Fruit fly (Drosophila melanogaster): Measurements from ENCODE around the gene CG11381.

Gene CG11381

dm6 chrX:1184478-1184877 is 19.1 kb upstream of the CG11381 start, which contains the start of gene CG14626:
Gene CG14626 (plus strand): TSS chrX:1184778.
- no peak for TF ChIP-seq usp (GFP tag; optimal IDR thresholded peaks at IDR 0.05)
- no peak for TF ChIP-seq pan (optimal IDR thresholded peaks at IDR 0.05)
- no peak for TF ChIP-seq psq (optimal IDR thresholded peaks at IDR 0.05)
- no peak for TF ChIP-seq Dll (optimal IDR thresholded peaks at IDR 0.05)
- TF ChIP-seq EcR (GFP tag; optimal IDR thresholded peaks at IDR 0.05): no peak

dm6 chrX:1191008-1191407 is 12.6 kb upstream of the CG11381 start, which contains the start of gene CG11380:
Gene CG11380 (plus strand): TSS chrX:1191308.
- TF ChIP-seq pan (optimal IDR thresholded peaks at IDR 0.05): no peak
- TF ChIP-seq CG8478 (optimal IDR thresholded peaks at IDR 0.05): no peak
- no peak for TF ChIP-seq psq (optimal IDR thresholded peaks at IDR 0.05)
- no peak for TF ChIP-seq Dll (optimal IDR thresholded peaks at IDR 0.05)
- TF ChIP-seq usp (GFP tag; optimal IDR thresholded peaks at IDR 0.05): no peak
- no peak for TF ChIP-seq EcR (GFP tag; optimal IDR thresholded peaks at IDR 0.05)

- TF ChIP-seq usp (GFP tag; optimal IDR thresholded peaks at IDR 0.05): no peak
- no peak for TF ChIP-seq CG8478 (optimal IDR thresholded peaks at IDR 0.05)
- TF ChIP-seq psq (optimal IDR thresholded peaks at IDR 0.05): no peak
- TF ChIP-seq EcR (GFP tag; optimal IDR thresholded peaks at IDR 0.05): no peak
- no peak for TF ChIP-seq pan (optimal IDR thresholded peaks at IDR 0.05)
- TF ChIP-seq Dll (optimal IDR thresholded peaks at IDR 0.05): no peak
Measured at dm6 chrX:1197862-1198261, 5.7 kb upstream of the CG11381 start.

dm6 chrX:1199246-1199645 is 4.3 kb upstream of the CG11381 start, which contains the start of gene CG14625:
Gene CG14625 (plus strand): TSS chrX:1199546.
- no peak for TF ChIP-seq usp (GFP tag; optimal IDR thresholded peaks at IDR 0.05)
- no peak for TF ChIP-seq CG8478 (optimal IDR thresholded peaks at IDR 0.05)
- no peak for TF ChIP-seq pan (optimal IDR thresholded peaks at IDR 0.05)
- TF ChIP-seq EcR (GFP tag; optimal IDR thresholded peaks at IDR 0.05): no peak
- no peak for TF ChIP-seq Dll (optimal IDR thresholded peaks at IDR 0.05)
- TF ChIP-seq psq (optimal IDR thresholded peaks at IDR 0.05): no peak

dm6 chrX:1206437-1206836 is 2.9 kb downstream of the CG11381 start, which contains the start of gene CG14624:
Gene CG14624 (plus strand): TSS chrX:1206737.
- no peak for TF ChIP-seq pan (optimal IDR thresholded peaks at IDR 0.05)
- no peak for TF ChIP-seq usp (GFP tag; optimal IDR thresholded peaks at IDR 0.05)
- TF ChIP-seq psq (optimal IDR thresholded peaks at IDR 0.05): no peak
- no peak for TF ChIP-seq EcR (GFP tag; optimal IDR thresholded peaks at IDR 0.05)
- no peak for TF ChIP-seq Dll (optimal IDR thresholded peaks at IDR 0.05)
- TF ChIP-seq CG8478 (optimal IDR thresholded peaks at IDR 0.05): no peak

- no peak for TF ChIP-seq usp (GFP tag; optimal IDR thresholded peaks at IDR 0.05)
- no peak for TF ChIP-seq psq (optimal IDR thresholded peaks at IDR 0.05)
- TF ChIP-seq Dll (optimal IDR thresholded peaks at IDR 0.05): no peak
- no peak for TF ChIP-seq pan (optimal IDR thresholded peaks at IDR 0.05)
- TF ChIP-seq CG8478 (optimal IDR thresholded peaks at IDR 0.05): no peak
- TF ChIP-seq EcR (GFP tag; optimal IDR thresholded peaks at IDR 0.05): no peak
Measured at dm6 chrX:1209251-1210020, 5.9 kb downstream of the CG11381 start, which contains the start of gene CG11382. Gene CG11382 (plus strand): TSS chrX:1209970.

dm6 chrX:1215000-1215399 is 11.4 kb downstream of the CG11381 start, which contains the start of gene CG11398:
Gene CG11398 (minus strand): TSS chrX:1215156.
- no peak for TF ChIP-seq Dll (optimal IDR thresholded peaks at IDR 0.05)
- TF ChIP-seq pan (optimal IDR thresholded peaks at IDR 0.05): no peak
- TF ChIP-seq usp (GFP tag; optimal IDR thresholded peaks at IDR 0.05): no peak
- no peak for TF ChIP-seq CG8478 (optimal IDR thresholded peaks at IDR 0.05)
- no peak for TF ChIP-seq EcR (GFP tag; optimal IDR thresholded peaks at IDR 0.05)
- TF ChIP-seq psq (optimal IDR thresholded peaks at IDR 0.05): no peak

- TF ChIP-seq Dll (optimal IDR thresholded peaks at IDR 0.05): no peak
- TF ChIP-seq CG8478 (optimal IDR thresholded peaks at IDR 0.05): no peak
- no peak for TF ChIP-seq psq (optimal IDR thresholded peaks at IDR 0.05)
- TF ChIP-seq pan (optimal IDR thresholded peaks at IDR 0.05): no peak
- no peak for TF ChIP-seq usp (GFP tag; optimal IDR thresholded peaks at IDR 0.05)
- TF ChIP-seq EcR (GFP tag; optimal IDR thresholded peaks at IDR 0.05): no peak
Measured at dm6 chrX:1216681-1217080, 13.1 kb downstream of the CG11381 start.

dm6 chrX:1225859-1226258 is 22.3 kb downstream of the CG11381 start:
- TF ChIP-seq pan (optimal IDR thresholded peaks at IDR 0.05) (no peak), Dll (optimal IDR thresholded peaks at IDR 0.05) (no peak), usp (GFP tag; optimal IDR thresholded peaks at IDR 0.05) (no peak), psq (optimal IDR thresholded peaks at IDR 0.05) (no peak), EcR (GFP tag; optimal IDR thresholded peaks at IDR 0.05) (no peak)

- TF ChIP-seq pan (optimal IDR thresholded peaks at IDR 0.05) (no peak), Dll (optimal IDR thresholded peaks at IDR 0.05) (no peak), psq (optimal IDR thresholded peaks at IDR 0.05) (no peak), EcR (GFP tag; optimal IDR thresholded peaks at IDR 0.05) (no peak), CG8478 (optimal IDR thresholded peaks at IDR 0.05) (no peak), usp (GFP tag; optimal IDR thresholded peaks at IDR 0.05) (no peak)
Measured at dm6 chrX:1229098-1229497, 25.5 kb downstream of the CG11381 start.

dm6 chrX:1229567-1229966 is 26.0 kb downstream of the CG11381 start:
- no peak for TF ChIP-seq EcR (GFP tag; optimal IDR thresholded peaks at IDR 0.05)
- TF ChIP-seq usp (GFP tag; optimal IDR thresholded peaks at IDR 0.05): no peak
- TF ChIP-seq pan (optimal IDR thresholded peaks at IDR 0.05): no peak
- TF ChIP-seq psq (optimal IDR thresholded peaks at IDR 0.05): no peak

dm6 chrX:1231707-1232106 is 28.1 kb downstream of the CG11381 start:
- TF ChIP-seq EcR (GFP tag; optimal IDR thresholded peaks at IDR 0.05): no peak
- TF ChIP-seq CG8478 (optimal IDR thresholded peaks at IDR 0.05): no peak
- no peak for TF ChIP-seq pan (optimal IDR thresholded peaks at IDR 0.05)
- no peak for TF ChIP-seq Dll (optimal IDR thresholded peaks at IDR 0.05)
- TF ChIP-seq usp (GFP tag; optimal IDR thresholded peaks at IDR 0.05): no peak

Data from whole organism.